Fruit fly (Drosophila melanogaster) whole organism, pupa: ENCODE measurements around the gene CG32267.

Experiments
- CG10348 ChIP-seq: fragments of 200-800 bp; sonication (Bioruptor generic); IDR thresholded peaks from 2 replicates; pipeline ENCODE4 v1.3.6; 2022; ENCODE audit warnings: missing biosample characterization, missing genetic modification characterization
- CG12605 ChIP-seq: fragments of 200-800 bp; sonication (Bioruptor generic); IDR thresholded peaks from 2 replicates; pipeline ENCODE4 v1.3.6; 2022; ENCODE audit warnings: missing biosample characterization, missing genetic modification characterization
- CG15710 ChIP-seq: fragments of 200-800 bp; sonication (Bioruptor generic); optimal IDR thresholded peaks from 2 replicates; lab custom pipeline; 2018; ENCODE audit warnings: missing biosample characterization, mild to moderate bottlenecking, missing genetic modification characterization, moderate library complexity
- CG17806 ChIP-seq: fragments of 200-800 bp; sonication (Bioruptor generic); optimal IDR thresholded peaks from 2 replicates; lab custom pipeline; 2018; ENCODE audit warnings: missing biosample characterization, mild to moderate bottlenecking, missing genetic modification characterization, moderate library complexity
- CG34367 ChIP-seq: fragments of 200-800 bp; sonication (Bioruptor generic); optimal IDR thresholded peaks from 2 replicates; lab custom pipeline; 2018; ENCODE audit warnings: missing biosample characterization, mild to moderate bottlenecking, missing genetic modification characterization
- CG8159 ChIP-seq: fragments of 200-800 bp; sonication (Bioruptor generic); optimal IDR thresholded peaks from 3 replicates; lab custom pipeline; 2018; ENCODE audit warnings: missing biosample characterization, mild to moderate bottlenecking, missing genetic modification characterization, moderate library complexity
- CG8301 ChIP-seq: fragments of 200-800 bp; sonication (Bioruptor generic); optimal IDR thresholded peaks from 2 replicates; lab custom pipeline; 2018; ENCODE audit warnings: missing biosample characterization, mild to moderate bottlenecking, missing genetic modification characterization
- D1 ChIP-seq: fragments of 200-800 bp; sonication (Bioruptor generic); optimal IDR thresholded peaks from 2 replicates; lab custom pipeline; 2018; ENCODE audit warnings: missing biosample characterization, mild to moderate bottlenecking, missing genetic modification characterization, moderate library complexity
- EcR ChIP-seq: fragments of 200-800 bp; sonication (Bioruptor generic); optimal IDR thresholded peaks from 3 replicates; lab custom pipeline; 2019; ENCODE audit warnings: missing biosample characterization, missing genetic modification characterization, mild to moderate bottlenecking, moderate library complexity, missing genetic modification reagents
- Pif1A ChIP-seq: fragments of 200-800 bp; sonication (Bioruptor generic); optimal IDR thresholded peaks from 3 replicates; lab custom pipeline; 2016; ENCODE audit warnings: missing biosample characterization, missing genetic modification characterization
- fd96Ca ChIP-seq: fragments of 200-800 bp; sonication (Bioruptor generic); IDR thresholded peaks from 3 replicates; pipeline ENCODE4 v1.3.6; 2022; ENCODE audit warnings: missing biosample characterization, missing genetic modification characterization
- rn ChIP-seq: fragments of 200-800 bp; sonication (Bioruptor generic); IDR thresholded peaks from 2 replicates; pipeline ENCODE4 v1.3.6; 2022; ENCODE audit warnings: missing biosample characterization, missing genetic modification characterization

DNA sequence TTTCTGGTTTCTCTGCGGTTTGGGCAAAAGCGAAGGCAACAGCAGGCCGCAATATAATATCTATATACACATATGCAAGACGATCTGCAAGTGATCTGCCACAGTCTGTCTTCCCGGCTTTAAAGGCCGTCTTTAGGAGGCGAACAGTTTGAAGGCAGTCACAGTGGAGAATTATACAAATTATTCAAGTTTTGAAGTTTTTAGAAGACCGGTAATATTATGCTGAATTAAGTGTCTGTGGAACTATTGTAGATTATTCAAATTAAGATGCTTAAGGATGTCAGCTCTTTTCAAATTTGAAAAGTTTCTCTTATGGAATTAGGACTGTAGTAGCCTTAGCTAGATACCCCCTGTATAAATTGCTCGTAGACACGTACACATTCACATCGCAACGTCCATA is 31.8 kb downstream of the CG32267 start:
- no peak for TF ChIP-seq EcR (GFP tag; lab: Kevin White, UChicago)
- TF ChIP-seq CG8159 (tag; lab: Kevin White, UChicago): no peak
- TF ChIP-seq CG8301 (tag; lab: Kevin White, UChicago): peak; percentile 39
- no peak for TF ChIP-seq CG10348 (GFP tag; lab: Robert Waterston, UW)
- peak; percentile 30 for TF ChIP-seq Pif1A (GFP tag; lab: Kevin White, UChicago)
- no peak for TF ChIP-seq CG17806
- no peak for TF ChIP-seq CG15710 (tag; lab: Kevin White, UChicago)
- TF ChIP-seq CG12605 (GFP tag; lab: Robert Waterston, UW): no peak
- TF ChIP-seq D1 (tag; lab: Kevin White, UChicago): no peak
- peak; percentile 11; the same call in 1 of the 3 replicates for TF ChIP-seq fd96Ca (GFP tag; lab: Robert Waterston, UW)
- no peak for TF ChIP-seq CG34367
- TF ChIP-seq rn: no peak
